Worm (Caenorhabditis elegans): Measurements from ENCODE around the gene dsl-6.
A peak's percentile ranks its signal among the peaks of the same experiment; 100 is the strongest.

The dsl-6 gene

ce11 chrIV:11403288-11403991 is 5.3 kb upstream of the dsl-6 start, which contains the start of the genes memi-3 and cyp-31A2:
Gene memi-3 (minus strand): TSS chrIV:11403338.
Gene cyp-31A2 (plus strand): TSS chrIV:11403961.
- no peak for TF ChIP-seq him-1 (tag; optimal IDR thresholded peaks at IDR 0.05)
- TF ChIP-seq W03F9.2 (tag; optimal IDR thresholded peaks at IDR 0.05): peak; percentile 8

ce11 chrIV:11401482-11401881 is 3.4 kb upstream of the dsl-6 start:
- TF ChIP-seq dao-5 (tag; optimal IDR thresholded peaks at IDR 0.05) (no peak), W03F9.2 (tag; optimal IDR thresholded peaks at IDR 0.05) (no peak), him-1 (tag; optimal IDR thresholded peaks at IDR 0.05) (no peak)

DNA sequence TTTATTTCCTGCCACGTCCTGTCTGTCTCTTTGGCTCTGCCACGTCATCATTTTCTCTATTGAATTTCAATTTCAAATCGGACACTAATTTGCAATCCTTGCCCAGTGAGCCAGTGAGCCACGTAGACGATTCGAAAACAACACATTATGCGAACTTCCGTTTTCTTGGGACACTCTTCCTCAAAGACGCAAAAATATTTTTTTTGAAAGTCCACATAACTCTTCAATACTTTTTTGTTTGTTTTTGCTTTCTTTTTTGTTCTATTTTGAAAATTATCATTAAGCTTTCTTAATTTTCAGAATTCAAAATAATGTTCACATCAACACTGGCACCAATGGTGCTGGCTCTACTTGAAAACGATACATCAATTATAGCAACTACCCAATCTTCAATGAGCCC is 3.9 kb downstream of the dsl-6 start, which contains the start of gene tag-89:
TSS of gene tag-89 (plus strand) at position 301 of the 400 bp plus-strand sequence.
- TF ChIP-seq him-1 (tag; optimal IDR thresholded peaks at IDR 0.05) (no peak), dao-5 (tag; optimal IDR thresholded peaks at IDR 0.05) (no peak), W03F9.2 (tag; optimal IDR thresholded peaks at IDR 0.05) (no peak)

ce11 chrIV:11388684-11389083 is 9.4 kb downstream of the dsl-6 start:
- TF ChIP-seq dao-5 (tag; optimal IDR thresholded peaks at IDR 0.05) (no peak), him-1 (tag; optimal IDR thresholded peaks at IDR 0.05) (no peak), W03F9.2 (tag; optimal IDR thresholded peaks at IDR 0.05) (no peak)

ce11 chrIV:11379254-11379653 is 18.9 kb downstream of the dsl-6 start, which contains the start of gene fbxb-76:
Gene fbxb-76 (minus strand): TSS chrIV:11379354.
- no peak for TF ChIP-seq him-1 (tag; optimal IDR thresholded peaks at IDR 0.05)
- TF ChIP-seq dao-5 (tag; optimal IDR thresholded peaks at IDR 0.05): no peak
- TF ChIP-seq W03F9.2 (tag; optimal IDR thresholded peaks at IDR 0.05): no peak

- TF ChIP-seq W03F9.2 (tag; optimal IDR thresholded peaks at IDR 0.05) (no peak), him-1 (tag; optimal IDR thresholded peaks at IDR 0.05) (no peak), dao-5 (tag; optimal IDR thresholded peaks at IDR 0.05) (no peak)
These were observed 20.7 kb downstream of the dsl-6 start for ce11 chrIV:11377439-11377838.

DNA sequence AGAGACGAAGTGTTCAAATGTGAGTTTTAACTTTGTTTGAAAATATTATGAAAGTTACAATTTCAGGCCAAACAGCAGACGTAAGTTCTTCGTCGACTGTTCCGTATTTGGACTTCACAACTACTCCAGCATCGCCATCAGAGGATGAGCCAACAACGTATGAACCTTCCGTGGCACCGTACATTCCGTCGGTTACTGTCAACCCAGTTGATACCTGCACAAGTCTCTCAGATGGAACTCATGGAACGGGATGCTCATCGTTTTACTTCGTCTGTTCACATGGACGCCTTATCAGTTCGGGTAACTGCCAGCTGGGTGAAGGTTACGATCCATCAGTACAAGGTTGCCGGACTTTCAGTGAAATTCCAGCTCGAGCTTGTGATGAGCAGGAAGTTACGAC is 22.4 kb downstream of the dsl-6 start:
- no peak for TF ChIP-seq him-1 (tag; optimal IDR thresholded peaks at IDR 0.05)
- no peak for TF ChIP-seq dao-5 (tag; optimal IDR thresholded peaks at IDR 0.05)
- TF ChIP-seq W03F9.2 (tag; optimal IDR thresholded peaks at IDR 0.05): no peak

- TF ChIP-seq him-1 (tag; optimal IDR thresholded peaks at IDR 0.05) (no peak), W03F9.2 (tag; optimal IDR thresholded peaks at IDR 0.05) (no peak), dao-5 (tag; optimal IDR thresholded peaks at IDR 0.05) (no peak)
These were observed 25.6 kb downstream of the dsl-6 start, which contains the start of gene cbd-1 for ce11 chrIV:11372366-11372997. Gene cbd-1 (plus strand): TSS chrIV:11372991.

ce11 chrIV:11371645-11372044 is 26.5 kb downstream of the dsl-6 start, which contains the start of gene sec-31:
Gene sec-31 (minus strand): TSS chrIV:11371792.
- no peak for TF ChIP-seq dao-5 (tag; optimal IDR thresholded peaks at IDR 0.05)
- no peak for TF ChIP-seq him-1 (tag; optimal IDR thresholded peaks at IDR 0.05)
- no peak for TF ChIP-seq W03F9.2 (tag; optimal IDR thresholded peaks at IDR 0.05)

ce11 chrIV:11363806-11364562 is 34.1 kb downstream of the dsl-6 start:
- no peak for TF ChIP-seq dao-5 (tag; optimal IDR thresholded peaks at IDR 0.05)
- TF ChIP-seq him-1 (tag; optimal IDR thresholded peaks at IDR 0.05): no peak
- no peak for TF ChIP-seq W03F9.2 (tag; optimal IDR thresholded peaks at IDR 0.05)

DNA sequence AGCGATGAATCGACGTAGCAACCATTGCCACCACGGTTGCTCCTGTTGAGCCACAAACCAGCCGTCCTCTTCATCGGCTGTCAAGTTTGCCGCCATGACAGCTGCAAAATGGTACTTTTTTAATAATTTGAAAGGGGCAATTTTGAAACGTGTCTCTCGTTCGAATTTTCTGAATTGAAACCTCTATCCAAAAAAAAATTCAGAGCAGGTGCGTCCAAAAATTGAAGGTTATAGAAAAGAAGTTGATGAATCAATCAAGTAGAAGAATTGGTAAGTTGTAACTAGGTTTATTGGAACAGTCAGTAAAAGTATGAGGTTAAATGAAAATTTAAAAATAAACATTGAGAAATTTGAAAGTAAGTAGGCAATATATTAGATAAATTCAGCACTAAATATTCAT is 36.7 kb downstream of the dsl-6 start, which contains the start of gene T01G1.4:
TSS of gene T01G1.4 (minus strand) at position 101 of the 400 bp plus-strand sequence.
- TF ChIP-seq dao-5 (tag; optimal IDR thresholded peaks at IDR 0.05) (no peak), W03F9.2 (tag; optimal IDR thresholded peaks at IDR 0.05) (no peak), him-1 (tag; optimal IDR thresholded peaks at IDR 0.05) (no peak)

ce11 chrIV:11359769-11360168 is 38.3 kb downstream of the dsl-6 start, which contains the start of gene klp-12:
Gene klp-12 (minus strand): TSS chrIV:11359869.
- TF ChIP-seq W03F9.2 (tag; optimal IDR thresholded peaks at IDR 0.05) (no peak), dao-5 (tag; optimal IDR thresholded peaks at IDR 0.05) (no peak), him-1 (tag; optimal IDR thresholded peaks at IDR 0.05) (no peak)

- TF ChIP-seq him-1 (tag; optimal IDR thresholded peaks at IDR 0.05): no peak
- TF ChIP-seq dao-5 (tag; optimal IDR thresholded peaks at IDR 0.05): no peak
- no peak for TF ChIP-seq W03F9.2 (tag; optimal IDR thresholded peaks at IDR 0.05)
These were observed 44.1 kb downstream of the dsl-6 start, which contains the start of gene T01G1.2 for ce11 chrIV:11353946-11354458. Gene T01G1.2 (plus strand): TSS chrIV:11354408.

All from whole organism, L4/young adult.